Worm (Caenorhabditis elegans): ENCODE results near the gene cyp-14A5.
A peak's percentile ranks its signal among the peaks of the same experiment; 100 is the strongest.

Gene cyp-14A5

DNA sequence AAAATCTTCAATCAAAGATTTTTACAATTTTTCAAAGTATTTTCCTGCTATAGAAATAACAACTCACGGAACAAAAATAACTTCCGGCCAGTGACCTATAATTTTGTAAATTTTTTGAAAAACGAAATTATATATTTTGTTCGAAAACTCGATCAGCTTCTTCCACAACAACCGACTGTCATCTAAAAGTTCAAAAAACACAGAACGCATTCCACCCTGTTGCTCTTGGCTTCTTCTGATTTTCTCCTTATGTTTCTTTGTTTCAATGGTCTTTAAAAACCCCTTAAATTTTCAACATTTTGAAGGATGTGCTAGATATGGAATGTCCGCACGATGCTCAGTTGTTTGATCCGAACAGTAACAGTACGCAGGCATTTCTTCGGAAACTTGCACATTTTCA is 18.0 kb downstream of the cyp-14A5 start, which contains the start of gene dmsr-7:
TSS of gene dmsr-7 (plus strand) at position 301 of the 400 bp plus-strand sequence.
- TF ChIP-seq pbrm-1 (GFP tag; IDR thresholded peaks at IDR 0.05) (no peak), F57A8.1 (GFP tag; optimal IDR thresholded peaks at IDR 0.05) (no peak), K11D2.4 (GFP tag; IDR thresholded peaks at IDR 0.05) (no peak), snpc-4 (GFP tag; optimal IDR thresholded peaks at IDR 0.05) (no peak), snpc-4 (tag; optimal IDR thresholded peaks at IDR 0.05) (no peak), mel-28 (tag; optimal IDR thresholded peaks at IDR 0.05; ENCODE audit: borderline replicate concordance) (no peak), ccch-3 (GFP tag; optimal IDR thresholded peaks at IDR 0.05) (no peak), nhr-80 (tag; optimal IDR thresholded peaks at IDR 0.05) (no peak), die-1 (tag; optimal IDR thresholded peaks at IDR 0.05) (no peak), xnd-1 (tag; optimal IDR thresholded peaks at IDR 0.05) (no peak), lin-26 (GFP tag; IDR thresholded peaks at IDR 0.05) (no peak), ceh-27 (GFP tag; optimal IDR thresholded peaks at IDR 0.05) (no peak), ztf-28 (GFP tag; IDR thresholded peaks at IDR 0.05) (no peak), zfh-2 (GFP tag; conservative IDR thresholded peaks at IDR 0.05) (no peak)

DNA sequence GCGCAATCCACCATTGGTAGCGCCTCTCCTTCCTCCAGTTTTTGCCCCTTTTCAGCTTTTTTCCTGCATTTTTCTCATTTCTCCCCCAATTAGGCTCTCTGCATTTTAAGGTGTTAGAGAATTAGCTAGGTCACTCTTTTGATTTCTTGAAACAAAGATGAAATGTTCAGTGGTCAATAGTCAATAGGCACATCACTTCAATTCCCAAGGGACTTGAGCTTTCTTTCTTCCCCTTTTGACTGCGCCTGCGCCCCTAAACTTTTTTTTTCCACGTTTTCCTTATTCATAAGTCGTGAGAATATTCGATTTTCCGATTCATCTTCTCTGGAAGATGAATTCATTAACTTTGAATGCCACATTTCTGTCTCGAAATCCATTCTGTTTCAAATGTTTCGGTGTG is 19.1 kb downstream of the cyp-14A5 start:
- TF ChIP-seq cebp-2 (GFP tag; IDR thresholded peaks at IDR 0.05) = no peak
- no peak for TF ChIP-seq die-1 (tag; optimal IDR thresholded peaks at IDR 0.05)
- no peak for TF ChIP-seq F23B12.7 (tag; optimal IDR thresholded peaks at IDR 0.05; ENCODE audit: insufficient read depth)
- TF ChIP-seq B0336.3 (GFP tag; IDR thresholded peaks at IDR 0.05) = no peak
- TF ChIP-seq hmg-1.2 (GFP tag; IDR thresholded peaks at IDR 0.05) = no peak
- TF ChIP-seq lin-54 (GFP tag; optimal IDR thresholded peaks at IDR 0.05) = no peak
- no peak for TF ChIP-seq pha-4 (tag; optimal IDR thresholded peaks at IDR 0.05)
- no peak for TF ChIP-seq let-607 (tag; optimal IDR thresholded peaks at IDR 0.05)
- no peak for TF ChIP-seq him-1 (tag; optimal IDR thresholded peaks at IDR 0.05)
- no peak for TF ChIP-seq ztf-26 (tag; optimal IDR thresholded peaks at IDR 0.05)
- no peak for TF ChIP-seq ama-1 (optimal IDR thresholded peaks at IDR 0.05)
- TF ChIP-seq ama-1 (GFP tag; optimal IDR thresholded peaks at IDR 0.05) = no peak
- no peak for TF ChIP-seq unc-62 (GFP tag; optimal IDR thresholded peaks at IDR 0.05)
- TF ChIP-seq tbx-9 (tag; optimal IDR thresholded peaks at IDR 0.05; ENCODE audit: borderline replicate concordance) = no peak
- TF ChIP-seq ceh-27 (GFP tag; optimal IDR thresholded peaks at IDR 0.05) = no peak
- no peak for TF ChIP-seq bed-2 (GFP tag; IDR thresholded peaks at IDR 0.05)
- TF ChIP-seq aptf-2 (GFP tag; conservative IDR thresholded peaks at IDR 0.05) = no peak

- TF ChIP-seq sdz-38 (tag; optimal IDR thresholded peaks at IDR 0.05) (no peak), lin-54 (GFP tag; optimal IDR thresholded peaks at IDR 0.05) (no peak), sptf-2 (GFP tag; optimal IDR thresholded peaks at IDR 0.05) (no peak), ama-1 (optimal IDR thresholded peaks at IDR 0.05) (no peak), ama-1 (GFP tag; optimal IDR thresholded peaks at IDR 0.05) (no peak), F49E8.2 (tag; optimal IDR thresholded peaks at IDR 0.05; ENCODE audit: insufficient read depth) (no peak), Y95B8A.8 (GFP tag; IDR thresholded peaks at IDR 0.05) (no peak), hlh-12 (tag; optimal IDR thresholded peaks at IDR 0.05) (no peak), attf-3 (GFP tag; conservative IDR thresholded peaks at IDR 0.05) (no peak), unc-130 (GFP tag; optimal IDR thresholded peaks at IDR 0.05) (no peak), let-526 (GFP tag; IDR thresholded peaks at IDR 0.05) (no peak), mcd-1 (GFP tag; IDR thresholded peaks at IDR 0.05) (no peak), T26A5.8 (tag; optimal IDR thresholded peaks at IDR 0.05) (no peak), K12H6.12 (tag; optimal IDR thresholded peaks at IDR 0.05) (no peak), C17E4.6 (GFP tag; IDR thresholded peaks at IDR 0.05) (no peak), B0336.3 (GFP tag; IDR thresholded peaks at IDR 0.05) (no peak), nhr-80 (tag; optimal IDR thresholded peaks at IDR 0.05) (peak; percentile 81), cebp-2 (GFP tag; IDR thresholded peaks at IDR 0.05) (no peak), mxl-1 (tag; optimal IDR thresholded peaks at IDR 0.05) (no peak), nhr-27 (tag; optimal IDR thresholded peaks at IDR 0.05) (no peak), dpff-1 (tag; optimal IDR thresholded peaks at IDR 0.05) (no peak), Y79H2A.3 (GFP tag; conservative IDR thresholded peaks at IDR 0.05) (no peak), lag-1 (GFP tag; IDR thresholded peaks at IDR 0.05) (no peak), mel-28 (tag; optimal IDR thresholded peaks at IDR 0.05; ENCODE audit: borderline replicate concordance) (no peak), nfya-2 (GFP tag; IDR thresholded peaks at IDR 0.05) (no peak)
Observed at ce11 chrV:5392993-5393628, 30.0 kb downstream of the cyp-14A5 start, which contains the start of gene C35A11.4. C35A11.4 (minus strand) TSS chrV:5393148.
